Worm (Caenorhabditis elegans) whole organism, mixed stage, embryonic: ENCODE measurements around the gene sri-62.
"Not testable (repeated sequence)": the region's sequence is repeated elsewhere in the genome, so short reads cannot be mapped to it uniquely, and the experiment has no call there.

Experiments
- M03D4.4 ChIP-seq: sonication (generic microtip); optimal IDR thresholded peaks from 2 replicates; lab custom pipeline; 2017; ENCODE audit warnings: mild to moderate bottlenecking, missing genetic modification characterization, missing compliant biosample characterization
- bed-3 ChIP-seq: fragments of 200-800 bp; sonication (Bioruptor generic); optimal IDR thresholded peaks from 3 replicates; lab custom pipeline; 2018; ENCODE audit warnings: mild to moderate bottlenecking, missing genetic modification characterization, moderate library complexity, missing compliant biosample characterization
- blmp-1 ChIP-seq: fragments of 150-350 bp; optimal IDR thresholded peaks from 2 replicates; lab custom pipeline; 2014; ENCODE audit warnings: missing biosample characterization, missing genetic modification characterization
- ceh-39 ChIP-seq: fragments of 150-350 bp; optimal IDR thresholded peaks from 2 replicates; lab custom pipeline; 2014; ENCODE audit warnings: missing biosample characterization, missing genetic modification characterization
- ceh-83 ChIP-seq: fragments of 200-800 bp; sonication (Bioruptor generic); optimal IDR thresholded peaks from 2 replicates; lab custom pipeline; 2018; ENCODE audit warnings: mild to moderate bottlenecking, missing genetic modification characterization, missing compliant biosample characterization
- drap-1 ChIP-seq: fragments of 200-800 bp; sonication (Bioruptor generic); optimal IDR thresholded peaks from 3 replicates; lab custom pipeline; 2018; ENCODE audit warnings: mild to moderate bottlenecking, missing genetic modification characterization, missing compliant biosample characterization
- elt-1 ChIP-seq: sonication (generic microtip); optimal IDR thresholded peaks from 2 replicates; lab custom pipeline; 2017; ENCODE audit warnings: missing genetic modification characterization, mild to moderate bottlenecking, missing compliant biosample characterization, antibody characterized with exemption, moderate library complexity, borderline replicate concordance; ENCODE audit not compliant: insufficient read depth
- elt-3 ChIP-seq: fragments of 150-350 bp; optimal IDR thresholded peaks from 2 replicates; lab custom pipeline; 2014; ENCODE audit warnings: missing biosample characterization, missing genetic modification characterization
- flh-1 ChIP-seq: fragments of 200-800 bp; sonication (Bioruptor generic); optimal IDR thresholded peaks from 2 replicates; lab custom pipeline; 2018; ENCODE audit warnings: mild to moderate bottlenecking, missing genetic modification characterization, moderate library complexity, missing compliant biosample characterization
- ham-2 ChIP-seq: fragments of 200-800 bp; sonication (Bioruptor generic); optimal IDR thresholded peaks from 2 replicates; lab custom pipeline; 2018; ENCODE audit warnings: mild to moderate bottlenecking, missing genetic modification characterization, missing compliant biosample characterization
- hlh-1 ChIP-seq: fragments of 150-350 bp; optimal IDR thresholded peaks from 2 replicates; lab custom pipeline; 2014; ENCODE audit warnings: missing biosample characterization, missing genetic modification reagents, missing genetic modification characterization
- lin-13 ChIP-seq: fragments of 150-350 bp; optimal IDR thresholded peaks from 2 replicates; lab custom pipeline; 2014; ENCODE audit warnings: missing biosample characterization, missing genetic modification characterization
- lsy-2 ChIP-seq: fragments of 150-350 bp; optimal IDR thresholded peaks from 2 replicates; lab custom pipeline; 2014; ENCODE audit warnings: missing biosample characterization, missing genetic modification characterization
- mab-5 ChIP-seq: fragments of 150-350 bp; optimal IDR thresholded peaks from 2 replicates; lab custom pipeline; 2014; ENCODE audit warnings: missing biosample characterization, missing genetic modification characterization
- mep-1 ChIP-seq: fragments of 150-350 bp; optimal IDR thresholded peaks from 2 replicates; lab custom pipeline; 2017; ENCODE audit warnings: missing biosample characterization, missing genetic modification reagents, missing genetic modification characterization, inconsistent platforms
- mls-2 ChIP-seq: sonication (generic microtip); optimal IDR thresholded peaks from 2 replicates; lab custom pipeline; 2016; ENCODE audit warnings: mild to moderate bottlenecking, missing genetic modification characterization, moderate library complexity, missing compliant biosample characterization
- nhr-2 ChIP-seq: fragments of 150-350 bp; optimal IDR thresholded peaks from 2 replicates; lab custom pipeline; 2014; ENCODE audit warnings: missing biosample characterization, missing genetic modification characterization
- nhr-237 ChIP-seq: fragments of 150-350 bp; optimal IDR thresholded peaks from 2 replicates; lab custom pipeline; 2014; ENCODE audit warnings: missing biosample characterization, missing genetic modification characterization
- nhr-28 ChIP-seq: fragments of 150-350 bp; optimal IDR thresholded peaks from 2 replicates; lab custom pipeline; 2014; ENCODE audit warnings: missing biosample characterization, missing genetic modification characterization
- nhr-76 ChIP-seq: sonication (generic microtip); optimal IDR thresholded peaks from 2 replicates; lab custom pipeline; 2017; ENCODE audit warnings: missing biosample characterization, missing genetic modification characterization
- pha-4 ChIP-seq: fragments of 150-350 bp; optimal IDR thresholded peaks from 2 replicates; lab custom pipeline; 2018; ENCODE audit warnings: missing biosample characterization, missing genetic modification reagents, missing genetic modification characterization
- sem-2 ChIP-seq: fragments of 200-800 bp; sonication (Bioruptor generic); optimal IDR thresholded peaks from 2 replicates; lab custom pipeline; 2018; ENCODE audit warnings: mild to moderate bottlenecking, missing genetic modification characterization, missing compliant biosample characterization
- snpc-4 ChIP-seq: fragments of 150-350 bp; optimal IDR thresholded peaks from 2 replicates; lab custom pipeline; 2014; ENCODE audit warnings: missing biosample characterization, missing genetic modification characterization
- sptf-1 ChIP-seq: sonication (generic microtip); optimal IDR thresholded peaks from 2 replicates; lab custom pipeline; 2017; ENCODE audit warnings: mild to moderate bottlenecking, missing genetic modification characterization, moderate library complexity, missing compliant biosample characterization
- tbx-8 ChIP-seq: fragments of 200-800 bp; sonication (Bioruptor generic); optimal IDR thresholded peaks from 2 replicates; lab custom pipeline; 2018; ENCODE audit warnings: mild to moderate bottlenecking, missing genetic modification characterization, moderate library complexity, missing compliant biosample characterization
- unc-120 ChIP-seq: sonication (generic microtip); optimal IDR thresholded peaks from 2 replicates; lab custom pipeline; 2017; ENCODE audit warnings: missing genetic modification characterization, missing compliant biosample characterization; ENCODE audit not compliant: poor library complexity, severe bottlenecking
- unc-39 ChIP-seq: fragments of 150-350 bp; optimal IDR thresholded peaks from 2 replicates; lab custom pipeline; 2014; ENCODE audit warnings: missing biosample characterization, missing genetic modification characterization
- unc-62 ChIP-seq: fragments of 150-350 bp; optimal IDR thresholded peaks from 2 replicates; lab custom pipeline; 2014; ENCODE audit warnings: missing biosample characterization, missing genetic modification reagents, missing genetic modification characterization
- zip-8 ChIP-seq: fragments of 150-350 bp; optimal IDR thresholded peaks from 2 replicates; lab custom pipeline; 2014; ENCODE audit warnings: missing biosample characterization, missing genetic modification characterization
- ztf-11 ChIP-seq: fragments of 150-350 bp; optimal IDR thresholded peaks from 2 replicates; lab custom pipeline; 2014; ENCODE audit warnings: missing biosample characterization, missing genetic modification characterization

Gene sri-62

DNA sequence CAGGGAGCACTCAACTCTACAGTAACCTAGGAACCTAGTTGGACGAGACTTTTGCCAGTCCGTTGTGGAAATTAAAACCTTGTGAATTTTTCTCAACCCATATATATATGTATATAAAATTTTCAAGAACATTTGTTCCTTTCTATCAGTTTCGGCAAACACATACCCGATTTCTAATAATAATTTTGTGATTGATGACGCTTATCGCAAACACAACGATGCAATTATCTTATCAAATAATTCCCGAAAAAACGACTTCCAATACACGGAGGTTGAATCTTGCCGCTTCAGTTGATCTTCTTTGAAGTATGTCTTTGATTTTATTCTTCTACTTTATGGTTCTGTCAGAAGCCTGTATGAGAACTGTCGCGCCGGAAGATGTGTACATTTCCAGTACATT lies 33.2 kb downstream of the sri-62 start, which contains the start of gene F22E5.2:
Gene F22E5.2, plus strand, starts transcription at position 301 of the 400 bp plus-strand sequence.
- TF ChIP-seq nhr-76; drap-1 (GFP tag; lab: Kevin White, UChicago); blmp-1 (tag; lab: Kevin White, UChicago): not testable (repeated sequence)

ce11 chrII:2659364-2659763 lies 38.9 kb downstream of the sri-62 start, which contains the start of gene gcy-21:
TSS of gene gcy-21 (plus strand) at chrII:2659664.
- no peak for TF ChIP-seq elt-1 (tag; lab: Kevin White, UChicago)
- no peak for TF ChIP-seq snpc-4
- no peak for TF ChIP-seq ceh-83 (GFP tag; lab: Kevin White, UChicago)
- no peak for TF ChIP-seq zip-8
- no peak for TF ChIP-seq nhr-237 (tag; lab: Kevin White, UChicago)
- no peak for TF ChIP-seq mep-1
- no peak for TF ChIP-seq sem-2
- TF ChIP-seq sptf-1 (tag; lab: Kevin White, UChicago) = no peak
- TF ChIP-seq unc-120 (tag; lab: Kevin White, UChicago) = no peak
- no peak for TF ChIP-seq unc-39 (tag; lab: Kevin White, UChicago)
- no peak for TF ChIP-seq lsy-2 (tag; lab: Kevin White, UChicago)
- TF ChIP-seq ztf-11 = no peak
- no peak for TF ChIP-seq lin-13 (tag; lab: Kevin White, UChicago)
- TF ChIP-seq pha-4 (tag; lab: Kevin White, UChicago) = no peak
- no peak for TF ChIP-seq nhr-2 (tag; lab: Kevin White, UChicago)
- no peak for TF ChIP-seq mab-5 (tag; lab: Kevin White, UChicago)

- TF ChIP-seq nhr-2 (tag; lab: Kevin White, UChicago) (no peak), M03D4.4 (tag; lab: Kevin White, UChicago) (no peak), ham-2 (no peak), hlh-1 (tag; lab: Kevin White, UChicago) (no peak), unc-39 (tag; lab: Kevin White, UChicago) (no peak), bed-3 (GFP tag; lab: Kevin White, UChicago) (no peak), sem-2 (no peak), lin-13 (tag; lab: Kevin White, UChicago) (no peak), sptf-1 (tag; lab: Kevin White, UChicago) (no peak), elt-1 (tag; lab: Kevin White, UChicago) (no peak), mep-1 (no peak), flh-1 (GFP tag; lab: Kevin White, UChicago) (no peak), pha-4 (tag; lab: Kevin White, UChicago) (no peak), elt-3 (tag; lab: Kevin White, UChicago) (no peak), ztf-11 (no peak), unc-62 (no peak), zip-8 (no peak), nhr-28 (no peak), ceh-83 (GFP tag; lab: Kevin White, UChicago) (no peak)
Measured at ce11 chrII:2656606-2657005, 41.7 kb downstream of the sri-62 start, which contains the start of gene sri-47. TSS of gene sri-47 (plus strand) at chrII:2656906.

ce11 chrII:2649539-2649938 lies 48.7 kb downstream of the sri-62 start, which contains the start of the genes F22E5.13 and F22E5.6:
TSS of gene F22E5.13 (minus strand) at chrII:2649639.
TSS of gene F22E5.6 (plus strand) at chrII:2649835.
- no peak for TF ChIP-seq ceh-39
- TF ChIP-seq unc-62 = no peak
- TF ChIP-seq sptf-1 (tag; lab: Kevin White, UChicago) = no peak
- TF ChIP-seq blmp-1 (tag; lab: Kevin White, UChicago) = no peak
- no peak for TF ChIP-seq ham-2
- no peak for TF ChIP-seq zip-8
- TF ChIP-seq lsy-2 (tag; lab: Kevin White, UChicago) = no peak
- TF ChIP-seq mls-2 (tag; lab: Kevin White, UChicago) = no peak
- no peak for TF ChIP-seq flh-1 (GFP tag; lab: Kevin White, UChicago)
- no peak for TF ChIP-seq sem-2

DNA sequence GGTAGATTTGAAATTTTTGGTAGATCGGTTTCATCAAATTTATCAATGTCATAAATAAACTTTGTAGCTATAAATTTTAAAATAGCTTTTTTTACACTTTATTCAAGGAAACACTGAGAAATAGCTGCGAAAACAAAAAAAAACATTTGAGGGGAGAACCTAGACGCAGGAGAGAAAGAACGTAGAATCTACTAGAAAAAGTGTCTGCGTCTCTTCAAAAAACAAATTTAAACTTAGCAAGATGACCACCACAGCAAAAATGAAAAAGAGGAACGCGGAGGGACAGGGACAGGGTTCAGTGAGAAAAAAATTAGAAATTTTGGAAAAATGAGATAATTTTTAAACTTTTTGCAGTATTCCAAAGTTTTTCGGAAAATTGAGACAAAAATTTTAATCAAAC lies 49.3 kb downstream of the sri-62 start:
- TF ChIP-seq ceh-83 (GFP tag; lab: Kevin White, UChicago) = no peak
- TF ChIP-seq tbx-8 = no peak
- no peak for TF ChIP-seq elt-1 (tag; lab: Kevin White, UChicago)
- no peak for TF ChIP-seq mep-1
- TF ChIP-seq unc-62 = no peak
- TF ChIP-seq mls-2 (tag; lab: Kevin White, UChicago) = no peak
